Worm (Caenorhabditis elegans) whole organism, L1 larva: ENCODE data around the gene Y75D11A.3.

Experiments used
- dsc-1 ChIP-seq: sonication (generic microtip); optimal IDR thresholded peaks from 2 replicates; lab custom pipeline; 2016; ENCODE audit warnings: mild to moderate bottlenecking, missing genetic modification characterization, missing compliant biosample characterization
- irx-1 ChIP-seq: sonication (generic microtip); optimal IDR thresholded peaks from 2 replicates; lab custom pipeline; 2016; ENCODE audit warnings: missing genetic modification characterization, missing compliant biosample characterization
- nhr-12 ChIP-seq: sonication (generic microtip); optimal IDR thresholded peaks from 2 replicates; lab custom pipeline; 2017; ENCODE audit warnings: missing biosample characterization, missing genetic modification characterization
- nhr-84 ChIP-seq: sonication (generic microtip); optimal IDR thresholded peaks from 2 replicates; lab custom pipeline; 2017; ENCODE audit warnings: missing biosample characterization, missing genetic modification characterization
- tbx-2 ChIP-seq: sonication (generic microtip); optimal IDR thresholded peaks from 2 replicates; lab custom pipeline; 2016; ENCODE audit warnings: missing genetic modification characterization, missing compliant biosample characterization

DNA sequence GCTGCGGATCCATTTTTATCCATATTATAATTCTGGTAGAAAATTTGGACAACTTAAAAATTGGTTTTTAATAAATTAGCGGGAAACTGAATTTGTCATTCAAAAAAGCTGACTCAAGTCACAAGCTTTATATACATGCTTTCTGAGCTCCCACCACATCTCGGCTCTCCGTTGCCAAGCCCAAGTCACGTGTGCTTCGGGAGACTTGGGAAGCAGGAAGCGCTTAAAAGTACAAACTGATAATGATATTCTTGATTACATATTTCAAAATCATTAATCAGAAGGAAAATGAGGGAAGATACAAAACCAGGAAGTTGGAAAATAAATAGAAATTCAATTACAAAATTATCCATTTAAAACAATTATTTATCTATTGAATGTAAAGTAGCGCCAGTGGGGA lies 32.0 kb upstream of the Y75D11A.3 start, which contains the start of gene elc-2:
- TF ChIP-seq tbx-2: no peak
- no peak for TF ChIP-seq nhr-84 (tag; lab: Kevin White, UChicago)
- no peak for TF ChIP-seq nhr-12 (tag; lab: Kevin White, UChicago)
- TF ChIP-seq dsc-1 (tag; lab: Kevin White, UChicago): no peak
- no peak for TF ChIP-seq irx-1 (tag; lab: Kevin White, UChicago)
